Fruit fly (Drosophila melanogaster) whole organism, prepupa: ENCODE results near the gene Brr2.
A peak's percentile ranks its signal among the peaks of the same experiment; 100 is the strongest.

Experiments used
- Blimp-1 ChIP-seq: fragments of 200-800 bp; sonication (Bioruptor generic); optimal IDR thresholded peaks from 3 replicates; lab custom pipeline; 2017; ENCODE audit warnings: missing biosample characterization, missing genetic modification characterization, mild to moderate bottlenecking, moderate library complexity, missing genetic modification reagents
- CG10631 ChIP-seq: fragments of 200-800 bp; sonication (Bioruptor generic); optimal IDR thresholded peaks from 2 replicates; lab custom pipeline; 2016; ENCODE audit warnings: missing biosample characterization, missing genetic modification characterization
- CG10669 ChIP-seq: fragments of 200-800 bp; sonication (Bioruptor generic); optimal IDR thresholded peaks from 3 replicates; lab custom pipeline; 2018; ENCODE audit warnings: missing biosample characterization, mild to moderate bottlenecking, missing genetic modification characterization, moderate library complexity
- CG11294 ChIP-seq: fragments of 200-800 bp; sonication (Bioruptor generic); IDR thresholded peaks from 2 replicates; pipeline ENCODE4 v1.3.6; 2022; ENCODE audit warnings: missing biosample characterization, missing genetic modification characterization
- CG11762 ChIP-seq: fragments of 200-800 bp; sonication (Bioruptor generic); optimal IDR thresholded peaks from 3 replicates; lab custom pipeline; 2016; ENCODE audit warnings: missing biosample characterization, missing genetic modification characterization; ENCODE audit not compliant: insufficient read depth
- CG11902 ChIP-seq: fragments of 200-800 bp; sonication (Bioruptor generic); optimal IDR thresholded peaks from 3 replicates; lab custom pipeline; 2016; ENCODE audit warnings: missing biosample characterization, missing genetic modification characterization
- CG15336 ChIP-seq: fragments of 200-800 bp; sonication (Bioruptor generic); IDR thresholded peaks from 2 replicates; pipeline ENCODE4 v1.3.6; 2022; ENCODE audit warnings: missing biosample characterization, missing genetic modification characterization
- CG1621 ChIP-seq: fragments of 200-800 bp; sonication (Bioruptor generic); optimal IDR thresholded peaks from 3 replicates; lab custom pipeline; 2018; ENCODE audit warnings: missing biosample characterization, mild to moderate bottlenecking, missing genetic modification characterization
- CG16779 ChIP-seq: fragments of 200-800 bp; sonication (Bioruptor generic); optimal IDR thresholded peaks from 3 replicates; lab custom pipeline; 2017; ENCODE audit warnings: missing biosample characterization, mild to moderate bottlenecking, missing genetic modification characterization
- CG3032 ChIP-seq: fragments of 200-800 bp; optimal IDR thresholded peaks from 2 replicates; lab custom pipeline; 2019; ENCODE audit warnings: missing biosample characterization, mild to moderate bottlenecking, missing genetic modification characterization, moderate library complexity
- CG31627 ChIP-seq: fragments of 200-800 bp; sonication (Bioruptor generic); optimal IDR thresholded peaks from 3 replicates; lab custom pipeline; 2016; ENCODE audit warnings: missing biosample characterization, missing genetic modification characterization
- CG6276 ChIP-seq: fragments of 200-800 bp; sonication (Bioruptor generic); optimal IDR thresholded peaks from 2 replicates; lab custom pipeline; 2017; ENCODE audit warnings: missing biosample characterization, mild to moderate bottlenecking, missing genetic modification characterization
- CG6792 ChIP-seq: fragments of 200-800 bp; sonication (Bioruptor generic); optimal IDR thresholded peaks from 3 replicates; lab custom pipeline; 2016; ENCODE audit warnings: missing biosample characterization, missing genetic modification characterization
- CG6808 ChIP-seq: fragments of 200-800 bp; sonication (Bioruptor generic); optimal IDR thresholded peaks from 3 replicates; lab custom pipeline; 2017; ENCODE audit warnings: missing biosample characterization, missing genetic modification characterization, mild to moderate bottlenecking, moderate library complexity, missing genetic modification reagents
- CG7368 ChIP-seq: fragments of 200-800 bp; sonication (Bioruptor generic); optimal IDR thresholded peaks from 3 replicates; lab custom pipeline; 2016; ENCODE audit warnings: missing biosample characterization, missing genetic modification characterization
- CG8119 ChIP-seq: fragments of 200-800 bp; sonication (Bioruptor generic); IDR thresholded peaks from 3 replicates; pipeline ENCODE4 v1.3.6; 2022; ENCODE audit warnings: missing biosample characterization, missing genetic modification characterization
- CG8319 ChIP-seq: fragments of 200-800 bp; sonication (Bioruptor generic); optimal IDR thresholded peaks from 3 replicates; lab custom pipeline; 2016; ENCODE audit warnings: missing biosample characterization, missing genetic modification characterization
- CG8632 ChIP-seq: fragments of 200-800 bp; sonication (Bioruptor generic); optimal IDR thresholded peaks from 3 replicates; lab custom pipeline; 2016; ENCODE audit warnings: missing biosample characterization, missing genetic modification characterization
- CG9139 ChIP-seq: fragments of 200-800 bp; sonication (Bioruptor generic); optimal IDR thresholded peaks from 3 replicates; lab custom pipeline; 2017; ENCODE audit warnings: missing biosample characterization, mild to moderate bottlenecking, missing genetic modification characterization
- Eip75B ChIP-seq: fragments of 200-800 bp; sonication (Bioruptor generic); optimal IDR thresholded peaks from 3 replicates; lab custom pipeline; 2016; ENCODE audit warnings: missing biosample characterization, missing genetic modification characterization
- Eip78C ChIP-seq: fragments of 200-800 bp; sonication (Bioruptor generic); peaks from one replicate; lab custom pipeline; 2016; ENCODE audit warnings: missing biosample characterization, missing genetic modification characterization
- Eip93F ChIP-seq: fragments of 200-800 bp; sonication (Bioruptor generic); optimal IDR thresholded peaks from 2 replicates; lab custom pipeline; 2016; ENCODE audit warnings: missing biosample characterization, mild to moderate bottlenecking, missing genetic modification characterization
- Ets21C ChIP-seq: fragments of 200-800 bp; sonication (Bioruptor generic); optimal IDR thresholded peaks from 3 replicates; lab custom pipeline; 2016; ENCODE audit warnings: missing biosample characterization, missing genetic modification characterization
- Ets96B ChIP-seq: fragments of 200-800 bp; optimal IDR thresholded peaks from 2 replicates; lab custom pipeline; 2019; ENCODE audit warnings: missing biosample characterization, mild to moderate bottlenecking, missing genetic modification characterization, moderate library complexity
- Gug ChIP-seq: fragments of 200-800 bp; sonication (Bioruptor generic); IDR thresholded peaks from 2 replicates; pipeline ENCODE4 v1.3.6; 2022; ENCODE audit warnings: missing biosample characterization, missing genetic modification characterization
- Hr4 ChIP-seq: fragments of 200-800 bp; sonication (Bioruptor generic); optimal IDR thresholded peaks from 3 replicates; lab custom pipeline; 2016; ENCODE audit warnings: missing biosample characterization, missing genetic modification characterization
- Lpt ChIP-seq: fragments of 200-800 bp; sonication (Bioruptor generic); optimal IDR thresholded peaks from 3 replicates; lab custom pipeline; 2016; ENCODE audit warnings: missing biosample characterization, missing genetic modification characterization
- OdsH ChIP-seq: fragments of 200-800 bp; sonication (Bioruptor generic); optimal IDR thresholded peaks from 3 replicates; lab custom pipeline; 2016; ENCODE audit warnings: missing biosample characterization, missing genetic modification characterization
- Smox ChIP-seq: fragments of 200-800 bp; sonication (Bioruptor generic); optimal IDR thresholded peaks from 3 replicates; lab custom pipeline; 2016; ENCODE audit warnings: missing biosample characterization, missing genetic modification characterization
- Sox102F ChIP-seq: fragments of 200-800 bp; sonication (Bioruptor generic); optimal IDR thresholded peaks from 2 replicates; lab custom pipeline; 2016; ENCODE audit warnings: missing biosample characterization, mild to moderate bottlenecking, missing genetic modification characterization
- achi ChIP-seq: fragments of 200-800 bp; sonication (Bioruptor generic); optimal IDR thresholded peaks from 3 replicates; lab custom pipeline; 2016; ENCODE audit warnings: missing biosample characterization, missing genetic modification characterization
- acj6 ChIP-seq: fragments of 200-800 bp; sonication (Bioruptor generic); optimal IDR thresholded peaks from 3 replicates; lab custom pipeline; 2016; ENCODE audit warnings: missing biosample characterization, missing genetic modification characterization
- cyc ChIP-seq: fragments of 200-800 bp; sonication (Bioruptor generic); optimal IDR thresholded peaks from 3 replicates; lab custom pipeline; 2016; ENCODE audit warnings: missing biosample characterization, missing genetic modification characterization
- dac ChIP-seq: fragments of 200-800 bp; sonication (Bioruptor generic); optimal IDR thresholded peaks from 2 replicates; lab custom pipeline; 2017; ENCODE audit warnings: missing biosample characterization, mild to moderate bottlenecking, missing genetic modification characterization
- dsx ChIP-seq: fragments of 200-800 bp; optimal IDR thresholded peaks from 3 replicates; lab custom pipeline; 2019; ENCODE audit warnings: missing biosample characterization, mild to moderate bottlenecking, missing genetic modification characterization, moderate library complexity; ENCODE audit not compliant: poor library complexity, severe bottlenecking
- esn ChIP-seq: fragments of 200-800 bp; sonication (Bioruptor generic); optimal IDR thresholded peaks from 2 replicates; lab custom pipeline; 2016; ENCODE audit warnings: missing biosample characterization, mild to moderate bottlenecking, missing genetic modification characterization, moderate library complexity
- fd85E ChIP-seq: fragments of 200-800 bp; sonication (Bioruptor generic); optimal IDR thresholded peaks from 3 replicates; lab custom pipeline; 2016; ENCODE audit warnings: missing biosample characterization, missing genetic modification characterization
- net ChIP-seq: fragments of 200-800 bp; sonication (Bioruptor generic); optimal IDR thresholded peaks from 3 replicates; lab custom pipeline; 2016; ENCODE audit warnings: missing biosample characterization, missing genetic modification characterization
- pdm3 ChIP-seq: fragments of 200-800 bp; sonication (Bioruptor generic); optimal IDR thresholded peaks from 3 replicates; lab custom pipeline; 2016; ENCODE audit warnings: missing biosample characterization, missing genetic modification characterization
- salr ChIP-seq, 2 experiments: fragments of 200-800 bp; sonication (Bioruptor generic); optimal IDR thresholded peaks; 3 replicates each; lab custom pipeline; 2016 to 2018; ENCODE audit warnings: missing biosample characterization in 2 of 2, missing genetic modification characterization in 2 of 2, mild to moderate bottlenecking in 1 of 2
- spab ChIP-seq: fragments of 200-800 bp; sonication (Bioruptor generic); optimal IDR thresholded peaks from 2 replicates; lab custom pipeline; 2017; ENCODE audit warnings: missing biosample characterization, mild to moderate bottlenecking, missing genetic modification characterization, missing genetic modification reagents
- ss ChIP-seq, 2 experiments: fragments of 200-800 bp; sonication (Bioruptor generic); optimal IDR thresholded peaks; 2 replicates in 1 of 2; 3 replicates in 1 of 2; lab custom pipeline; 2017 to 2018; ENCODE audit warnings: mild to moderate bottlenecking in 2 of 2, missing biosample characterization in 2 of 2, missing genetic modification characterization in 2 of 2, moderate library complexity in 1 of 2
- svp ChIP-seq: fragments of 200-800 bp; sonication (Bioruptor generic); peaks from one replicate; lab custom pipeline; 2016; ENCODE audit warnings: missing biosample characterization, missing genetic modification characterization
- vri ChIP-seq: fragments of 200-800 bp; sonication (Bioruptor generic); optimal IDR thresholded peaks from 3 replicates; lab custom pipeline; 2016; ENCODE audit warnings: missing biosample characterization, mild to moderate bottlenecking, missing genetic modification characterization

Gene Brr2

dm6 chr3L:16004401-16005237 is 36.9 kb upstream of the Brr2 start, which contains the start of the genes hzg and mRpS31 (continued):
- peak; percentile 65 for TF ChIP-seq Sox102F (GFP tag; lab: Kevin White, UChicago)
- TF ChIP-seq dsx (GFP tag; lab: Kevin White, UChicago): peak; percentile 46
- TF ChIP-seq Eip75B (GFP tag; lab: Kevin White, UChicago): peak; percentile 28
- TF ChIP-seq CG6276 (GFP tag; lab: Kevin White, UChicago): peak; percentile 89
- peak; percentile 69 for TF ChIP-seq pdm3 (GFP tag; lab: Kevin White, UChicago)
- TF ChIP-seq Eip93F (GFP tag; lab: Kevin White, UChicago): no peak
- peak; percentile 36 for TF ChIP-seq Ets96B (tag; lab: Kevin White, UChicago)
- peak; percentile 37 for TF ChIP-seq dac
- peak; percentile 42 for TF ChIP-seq esn (GFP tag; lab: Kevin White, UChicago)
- TF ChIP-seq CG8319 (GFP tag; lab: Kevin White, UChicago): no peak
- TF ChIP-seq CG10669 (GFP tag; lab: Kevin White, UChicago): peak; percentile 53
- TF ChIP-seq cyc (GFP tag; lab: Kevin White, UChicago): peak; percentile 24
- peak; percentile 80 for TF ChIP-seq CG1621 (tag; lab: Kevin White, UChicago)
- peak; percentile 75 for TF ChIP-seq CG9139
- peak; percentile 70 for TF ChIP-seq vri (GFP tag; lab: Kevin White, UChicago)
- TF ChIP-seq CG11902: peak; percentile 14
- no peak for TF ChIP-seq Gug (GFP tag; lab: Robert Waterston, UW)
- no peak for TF ChIP-seq fd85E (GFP tag; lab: Kevin White, UChicago)
- peak; percentile 58 for TF ChIP-seq net (GFP tag; lab: Kevin White, UChicago)
- peak; percentile 73 for TF ChIP-seq svp (GFP tag; lab: Kevin White, UChicago)
- peak; percentile 50 to 68 for TF ChIP-seq salr (GFP tag; optimal IDR thresholded peaks at IDR 0.05; lab: Kevin White, UChicago)
- peak; percentile 36 for TF ChIP-seq achi (GFP tag; lab: Kevin White, UChicago)
- TF ChIP-seq CG7368 (GFP tag; lab: Kevin White, UChicago): no peak
- TF ChIP-seq Ets21C (GFP tag; lab: Kevin White, UChicago): peak; percentile 45
- peak; percentile 75 for TF ChIP-seq CG6808
- TF ChIP-seq CG6792 (GFP tag; lab: Kevin White, UChicago): peak; percentile 17
- peak; percentile 43 for TF ChIP-seq CG3032 (tag; lab: Kevin White, UChicago)
- peak; percentile 57 for TF ChIP-seq acj6 (GFP tag; lab: Kevin White, UChicago)
- peak; percentile 64 for TF ChIP-seq CG31627 (GFP tag; lab: Kevin White, UChicago)
- TF ChIP-seq Eip78C (GFP tag; lab: Kevin White, UChicago): peak; percentile 89
- peak; percentile 93 for TF ChIP-seq CG16779 (tag; lab: Kevin White, UChicago)
- TF ChIP-seq OdsH: peak; percentile 16
- TF ChIP-seq CG11294: no peak

- TF ChIP-seq CG11294: no peak
- TF ChIP-seq Sox102F (GFP tag; lab: Kevin White, UChicago): no peak
- TF ChIP-seq Blimp-1 (GFP tag; lab: Kevin White, UChicago): no peak
- no peak for TF ChIP-seq Eip93F (GFP tag; lab: Kevin White, UChicago)
- TF ChIP-seq CG8319 (GFP tag; lab: Kevin White, UChicago): no peak
- 0 out of 2 replicates have a peak, but pooled peaks have one; percentile 30 for TF ChIP-seq Gug (GFP tag; lab: Robert Waterston, UW)
- TF ChIP-seq Lpt (GFP tag; lab: Kevin White, UChicago): peak; percentile 30
- peak; percentile 55 for TF ChIP-seq CG9139
- peak; percentile 9 for TF ChIP-seq CG10631 (GFP tag; lab: Kevin White, UChicago)
- TF ChIP-seq Eip78C (GFP tag; lab: Kevin White, UChicago): peak; percentile 86
- TF ChIP-seq Hr4 (GFP tag; lab: Kevin White, UChicago): peak; percentile 82
- TF ChIP-seq esn (GFP tag; lab: Kevin White, UChicago): no peak
- TF ChIP-seq acj6 (GFP tag; lab: Kevin White, UChicago): no peak
- no peak for TF ChIP-seq CG7368 (GFP tag; lab: Kevin White, UChicago)
- peak; percentile 25 for TF ChIP-seq dsx (GFP tag; lab: Kevin White, UChicago)
- TF ChIP-seq Eip75B (GFP tag; lab: Kevin White, UChicago): no peak
- no peak for TF ChIP-seq CG11762
- no peak for TF ChIP-seq spab (GFP tag; lab: Kevin White, UChicago)
- TF ChIP-seq CG15336 (GFP tag; lab: Robert Waterston, UW): peak; percentile 71
- TF ChIP-seq Ets96B (tag; lab: Kevin White, UChicago): peak; percentile 43
- TF ChIP-seq CG1621 (tag; lab: Kevin White, UChicago): no peak
- peak; percentile 48 for TF ChIP-seq svp (GFP tag; lab: Kevin White, UChicago)
- TF ChIP-seq ss (GFP tag; optimal IDR thresholded peaks at IDR 0.05; lab: Kevin White, UChicago): peak; percentile 76 to 80
- no peak for TF ChIP-seq CG8632 (GFP tag; lab: Kevin White, UChicago)
- TF ChIP-seq CG6808: peak; percentile 61
- TF ChIP-seq CG8119 (GFP tag; lab: Robert Waterston, UW): peak; percentile 77
- TF ChIP-seq salr (GFP tag; optimal IDR thresholded peaks at IDR 0.05; lab: Kevin White, UChicago): peak in 1 of 2 experiments; percentile 3
- TF ChIP-seq fd85E (GFP tag; lab: Kevin White, UChicago): no peak
- no peak for TF ChIP-seq Smox (GFP tag; lab: Kevin White, UChicago)
- no peak for TF ChIP-seq CG6792 (GFP tag; lab: Kevin White, UChicago)
These were observed 34.5 kb upstream of the Brr2 start for dm6 chr3L:16002116-16002716.
